Worm (Caenorhabditis elegans) whole organism, L1 larva: Measurements from ENCODE around the gene T12G3.2.

Experiments
- aly-2 ChIP-seq: fragments of 150-350 bp; optimal IDR thresholded peaks from 2 replicates; lab custom pipeline; 2014; ENCODE audit warnings: missing biosample characterization, missing genetic modification characterization
- dpl-1 ChIP-seq, 3 experiments: fragments of 150-350 bp in 2 of 3; sonication (generic microtip) in 1 of 3; optimal IDR thresholded peaks; 2 replicates each; lab custom pipeline; 2014 to 2017; ENCODE audit warnings: missing biosample characterization in 3 of 3, missing genetic modification characterization in 3 of 3, missing genetic modification reagents in 3 of 3
- lsy-2 ChIP-seq, 2 experiments: fragments of 150-350 bp; optimal IDR thresholded peaks; 2 replicates each; lab custom pipeline; 2014; ENCODE audit warnings: missing biosample characterization in 2 of 2, missing genetic modification characterization in 2 of 2
- mdl-1 ChIP-seq, 2 experiments: fragments of 150-350 bp; optimal IDR thresholded peaks; 2 replicates each; lab custom pipeline; 2014 to 2017; ENCODE audit warnings: missing biosample characterization in 2 of 2, missing genetic modification characterization in 2 of 2, inconsistent platforms in 1 of 2
- mef-2 ChIP-seq: fragments of 150-350 bp; optimal IDR thresholded peaks from 2 replicates; lab custom pipeline; 2014; ENCODE audit warnings: missing biosample characterization, missing genetic modification characterization
- mep-1 ChIP-seq: fragments of 150-350 bp; optimal IDR thresholded peaks from 2 replicates; lab custom pipeline; 2014; ENCODE audit warnings: missing biosample characterization, missing genetic modification characterization
- nhr-76 ChIP-seq: sonication (generic microtip); optimal IDR thresholded peaks from 2 replicates; lab custom pipeline; 2017; ENCODE audit warnings: missing biosample characterization, missing genetic modification characterization
- nhr-90 ChIP-seq: sonication (generic microtip); optimal IDR thresholded peaks from 2 replicates; lab custom pipeline; 2016; ENCODE audit warnings: mild to moderate bottlenecking, missing genetic modification characterization, missing compliant biosample characterization; ENCODE audit not compliant: poor library complexity
- skn-1 ChIP-seq: fragments of 150-350 bp; optimal IDR thresholded peaks from 2 replicates; lab custom pipeline; 2014; ENCODE audit warnings: missing biosample characterization, missing genetic modification characterization
- snpc-4 ChIP-seq: fragments of 150-350 bp; optimal IDR thresholded peaks from 2 replicates; lab custom pipeline; 2014; ENCODE audit warnings: missing biosample characterization, missing genetic modification characterization
- unc-62 ChIP-seq: fragments of 150-350 bp; optimal IDR thresholded peaks from 2 replicates; lab custom pipeline; 2014; ENCODE audit warnings: missing biosample characterization, missing genetic modification reagents, missing genetic modification characterization

DNA sequence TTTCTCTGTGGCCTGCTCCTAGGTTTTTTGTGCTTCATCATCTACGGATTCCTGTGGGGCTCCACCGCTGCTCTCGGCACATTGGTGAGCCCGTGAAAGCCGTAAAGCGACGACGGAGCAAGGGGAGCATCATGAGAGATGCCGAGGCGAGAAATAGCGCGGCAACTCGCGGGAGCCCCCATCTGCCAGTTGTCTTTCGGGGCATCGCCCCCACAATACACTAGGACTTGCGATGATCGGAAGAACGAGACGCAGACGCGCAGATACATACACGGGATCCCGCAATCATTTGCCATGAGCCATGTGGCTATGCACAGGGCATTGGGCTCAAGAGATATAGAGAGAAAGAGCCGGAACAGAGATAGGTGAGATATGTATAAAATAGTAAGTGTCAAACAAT, 36.4 kb downstream of the T12G3.2 start:
- TF ChIP-seq skn-1 (tag; lab: Kevin White, UChicago) = no peak
- no peak for TF ChIP-seq unc-62 (GFP tag; lab: Kevin White, UChicago)
- no peak for TF ChIP-seq dpl-1 (GFP tag; optimal IDR thresholded peaks at IDR 0.05; lab: Kevin White, UChicago)
- TF ChIP-seq aly-2 (tag; lab: Kevin White, UChicago) = no peak
- TF ChIP-seq mef-2 = no peak
- TF ChIP-seq mep-1 (tag; lab: Kevin White, UChicago) = no peak
- TF ChIP-seq snpc-4 (tag; lab: Kevin White, UChicago) = no peak
- TF ChIP-seq nhr-90 (tag; lab: Kevin White, UChicago) = no peak
- peak in 1 of 2 experiments; percentile 35 for TF ChIP-seq mdl-1 (tag; optimal IDR thresholded peaks at IDR 0.05; lab: Kevin White, UChicago)
- no peak for TF ChIP-seq nhr-76 (tag; lab: Kevin White, UChicago)
- peak in 1 of 2 experiments; percentile 43 for TF ChIP-seq lsy-2 (tag; optimal IDR thresholded peaks at IDR 0.05; lab: Kevin White, UChicago)
